Worm (Caenorhabditis elegans): ENCODE results near the gene lin-18.

DNA sequence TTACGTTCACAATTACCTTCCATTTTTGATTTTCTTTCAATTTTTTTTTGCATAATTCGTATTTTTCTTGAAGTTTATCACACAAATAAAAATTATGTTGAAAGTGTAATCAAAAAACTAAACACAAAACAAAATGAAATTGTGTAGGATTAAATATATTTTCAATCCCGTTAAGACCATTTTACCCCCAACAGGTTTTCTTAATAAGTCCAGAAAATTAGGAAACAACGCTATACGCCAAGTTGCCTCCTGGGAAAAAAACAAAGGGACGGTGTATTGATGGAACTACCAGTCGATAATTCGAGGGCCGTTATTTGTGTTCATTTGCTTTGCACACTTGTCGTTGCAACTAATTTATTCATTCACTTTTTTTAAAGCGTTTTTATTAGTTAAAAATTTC lies 38.7 kb upstream of the lin-18 start:
- TF ChIP-seq ces-1 (GFP tag; optimal IDR thresholded peaks at IDR 0.05) (no peak), ceh-44 (GFP tag; IDR thresholded peaks at IDR 0.05) (no peak), nhr-25 (tag; optimal IDR thresholded peaks at IDR 0.05; ENCODE audit: borderline replicate concordance, insufficient read depth) (no peak), snpc-4 (tag; optimal IDR thresholded peaks at IDR 0.05) (no peak)
